Worm (Caenorhabditis elegans) whole organism, L3 larva: ENCODE data around the gene D2096.12.

Source experiments
- ama-1 ChIP-seq: fragments of 150-350 bp; optimal IDR thresholded peaks from 2 replicates; lab custom pipeline; 2018
- ceh-16 ChIP-seq: sonication (generic microtip); optimal IDR thresholded peaks from 2 replicates; lab custom pipeline; 2017; ENCODE audit warnings: missing biosample characterization, missing genetic modification characterization
- ceh-28 ChIP-seq: fragments of 150-350 bp; optimal IDR thresholded peaks from 2 replicates; lab custom pipeline; 2014; ENCODE audit warnings: missing biosample characterization, missing genetic modification reagents, missing genetic modification characterization
- daf-12 ChIP-seq: fragments of 150-350 bp; optimal IDR thresholded peaks from 2 replicates; lab custom pipeline; 2014; ENCODE audit warnings: missing biosample characterization, missing genetic modification reagents, missing genetic modification characterization
- egl-5 ChIP-seq: fragments of 150-350 bp; optimal IDR thresholded peaks from 2 replicates; lab custom pipeline; 2017; ENCODE audit warnings: missing biosample characterization, missing genetic modification reagents, missing genetic modification characterization, inconsistent platforms
- elt-1 ChIP-seq: fragments of 150-350 bp; optimal IDR thresholded peaks from 2 replicates; lab custom pipeline; 2014; ENCODE audit warnings: missing biosample characterization, missing genetic modification characterization
- elt-2 ChIP-seq: sonication (generic microtip); optimal IDR thresholded peaks from 2 replicates; lab custom pipeline; 2016; ENCODE audit warnings: missing genetic modification reagents, mild to moderate bottlenecking, missing genetic modification characterization, missing compliant biosample characterization
- elt-3 ChIP-seq, 3 experiments: fragments of 150-350 bp in 1 of 3; sonication (generic microtip) in 2 of 3; optimal IDR thresholded peaks; 2 replicates in 2 of 3; 4 replicates in 1 of 3; lab custom pipeline; 2014 to 2017; ENCODE audit warnings: missing biosample characterization in 3 of 3, missing genetic modification characterization in 3 of 3
- fkh-10 ChIP-seq: sonication (generic microtip); optimal IDR thresholded peaks from 2 replicates; lab custom pipeline; 2017; ENCODE audit warnings: missing biosample characterization, missing genetic modification reagents, missing genetic modification characterization
- fkh-2 ChIP-seq: fragments of 150-350 bp; optimal IDR thresholded peaks from 2 replicates; lab custom pipeline; 2014; ENCODE audit warnings: missing biosample characterization, missing genetic modification reagents, missing genetic modification characterization
- jun-1 ChIP-seq: fragments of 150-350 bp; optimal IDR thresholded peaks from 2 replicates; lab custom pipeline; 2014; ENCODE audit warnings: missing biosample characterization, missing genetic modification reagents, missing genetic modification characterization
- lin-15B ChIP-seq: fragments of 150-350 bp; optimal IDR thresholded peaks from 2 replicates; lab custom pipeline; 2014; ENCODE audit warnings: missing biosample characterization, missing genetic modification characterization
- lsy-12 ChIP-seq: sonication (generic microtip); optimal IDR thresholded peaks from 2 replicates; lab custom pipeline; 2016; ENCODE audit warnings: mild to moderate bottlenecking, missing genetic modification characterization, missing compliant biosample characterization
- mdl-1 ChIP-seq: fragments of 150-350 bp; optimal IDR thresholded peaks from 2 replicates; lab custom pipeline; 2014; ENCODE audit warnings: missing biosample characterization, missing genetic modification characterization
- mml-1 ChIP-seq: fragments of 150-350 bp; sonication (generic microtip); optimal IDR thresholded peaks from 3 replicates; lab custom pipeline; 2014; ENCODE audit warnings: missing biosample characterization, missing genetic modification characterization
- nhr-23 ChIP-seq: fragments of 150-350 bp; optimal IDR thresholded peaks from 2 replicates; lab custom pipeline; 2014; ENCODE audit warnings: missing biosample characterization, missing genetic modification reagents, missing genetic modification characterization
- nhr-237 ChIP-seq: fragments of 150-350 bp; optimal IDR thresholded peaks from 2 replicates; lab custom pipeline; 2014; ENCODE audit warnings: missing biosample characterization, missing genetic modification characterization
- nhr-25 ChIP-seq: sonication (generic microtip); optimal IDR thresholded peaks from 2 replicates; lab custom pipeline; 2017; ENCODE audit warnings: missing biosample characterization, missing genetic modification characterization
- nhr-28 ChIP-seq: fragments of 150-350 bp; optimal IDR thresholded peaks from 2 replicates; lab custom pipeline; 2014; ENCODE audit warnings: missing biosample characterization, missing genetic modification characterization
- nhr-43 ChIP-seq: sonication (generic microtip); optimal IDR thresholded peaks from 2 replicates; lab custom pipeline; 2016; ENCODE audit warnings: mild to moderate bottlenecking, missing genetic modification characterization, missing compliant biosample characterization; ENCODE audit not compliant: poor library complexity, severe bottlenecking
- nhr-67 ChIP-seq: fragments of 150-350 bp; optimal IDR thresholded peaks from 2 replicates; lab custom pipeline; 2014; ENCODE audit warnings: missing biosample characterization, missing genetic modification characterization
- nhr-76 ChIP-seq: fragments of 150-350 bp; sonication (generic microtip); optimal IDR thresholded peaks from 5 replicates; lab custom pipeline; 2014; ENCODE audit warnings: missing biosample characterization, missing genetic modification characterization
- nhr-77 ChIP-seq: fragments of 150-350 bp; optimal IDR thresholded peaks from 2 replicates; lab custom pipeline; 2014; ENCODE audit warnings: missing biosample characterization, missing genetic modification characterization
- pha-4 ChIP-seq: fragments of 150-350 bp; optimal IDR thresholded peaks from 2 replicates; lab custom pipeline; 2014; ENCODE audit warnings: missing biosample characterization, missing genetic modification reagents, missing genetic modification characterization
- pqm-1 ChIP-seq: fragments of 150-350 bp; optimal IDR thresholded peaks from 2 replicates; lab custom pipeline; 2017; ENCODE audit warnings: missing biosample characterization, missing genetic modification characterization, inconsistent platforms
- sea-2 ChIP-seq: fragments of 150-350 bp; sonication (generic microtip); optimal IDR thresholded peaks from 4 replicates; lab custom pipeline; 2014; ENCODE audit warnings: missing biosample characterization, missing genetic modification reagents, missing genetic modification characterization
- skn-1 ChIP-seq: fragments of 150-350 bp; optimal IDR thresholded peaks from 2 replicates; lab custom pipeline; 2014; ENCODE audit warnings: missing biosample characterization, missing genetic modification characterization
- snpc-4 ChIP-seq: fragments of 150-350 bp; optimal IDR thresholded peaks from 2 replicates; lab custom pipeline; 2014; ENCODE audit warnings: missing biosample characterization, missing genetic modification characterization
- tbx-2 ChIP-seq: sonication (generic microtip); optimal IDR thresholded peaks from 2 replicates; lab custom pipeline; 2016; ENCODE audit warnings: mild to moderate bottlenecking, missing genetic modification characterization, missing compliant biosample characterization
- unc-62 ChIP-seq: fragments of 150-350 bp; sonication (generic microtip); optimal IDR thresholded peaks from 4 replicates; lab custom pipeline; 2014; ENCODE audit warnings: missing biosample characterization, missing genetic modification reagents, missing genetic modification characterization
- ztf-4 ChIP-seq: fragments of 150-350 bp; optimal IDR thresholded peaks from 2 replicates; lab custom pipeline; 2014; ENCODE audit warnings: missing biosample characterization, missing genetic modification characterization

Gene D2096.12

ce11 chrIV:8333034-8333433 is 30.2 kb upstream of the D2096.12 start:
- no peak for TF ChIP-seq tbx-2 (tag; lab: Kevin White, UChicago)
- TF ChIP-seq egl-5 (tag; lab: Kevin White, UChicago), result no peak
- no peak for TF ChIP-seq nhr-237 (tag; lab: Kevin White, UChicago)
- no peak for TF ChIP-seq lin-15B (tag; lab: Kevin White, UChicago)
- TF ChIP-seq nhr-76 (tag; lab: Kevin White, UChicago), result no peak
- TF ChIP-seq elt-2 (tag; lab: Kevin White, UChicago), result no peak
- no peak for TF ChIP-seq daf-12 (tag; lab: Kevin White, UChicago)
- TF ChIP-seq nhr-77 (tag; lab: Kevin White, UChicago), result no peak
- no peak for TF ChIP-seq mml-1 (tag; lab: Kevin White, UChicago)
- no peak for TF ChIP-seq nhr-67
- no peak for TF ChIP-seq nhr-28 (tag; lab: Kevin White, UChicago)
- no peak for TF ChIP-seq elt-3 (tag; optimal IDR thresholded peaks at IDR 0.05; lab: Kevin White, UChicago)
- TF ChIP-seq ztf-4, result no peak
- no peak for TF ChIP-seq ceh-16 (tag; lab: Kevin White, UChicago)
- TF ChIP-seq nhr-43 (tag; lab: Kevin White, UChicago), result no peak

- TF ChIP-seq mdl-1 (tag; lab: Kevin White, UChicago) (no peak), jun-1 (no peak), fkh-10 (GFP tag; lab: Kevin White, UChicago) (no peak), fkh-2 (tag; lab: Kevin White, UChicago) (no peak)
Measured at ce11 chrIV:8333554-8333953, 29.7 kb upstream of the D2096.12 start.

ce11 chrIV:8333954-8333987 is 29.5 kb upstream of the D2096.12 start, which contains the start of gene his-31:
Gene his-31 (minus strand): TSS chrIV:8333983.
- TF ChIP-seq ceh-16 (tag; lab: Kevin White, UChicago) (no peak), elt-3 (tag; optimal IDR thresholded peaks at IDR 0.05; lab: Kevin White, UChicago) (no peak), ceh-28 (no peak), pha-4 (no peak), egl-5 (tag; lab: Kevin White, UChicago) (no peak)

- TF ChIP-seq pqm-1, result no peak
- no peak for TF ChIP-seq nhr-28 (tag; lab: Kevin White, UChicago)
- TF ChIP-seq pha-4, result peak; percentile 42
- peak; percentile 48 for TF ChIP-seq elt-1 (tag; lab: Kevin White, UChicago)
- no peak for TF ChIP-seq elt-3 (tag; optimal IDR thresholded peaks at IDR 0.05; lab: Kevin White, UChicago)
- peak; percentile 15 for TF ChIP-seq lin-15B (tag; lab: Kevin White, UChicago)
- peak; percentile 94 for TF ChIP-seq nhr-25 (tag; lab: Kevin White, UChicago)
- TF ChIP-seq nhr-23 (tag; lab: Kevin White, UChicago), result peak; percentile 88
- TF ChIP-seq skn-1, result no peak
- TF ChIP-seq lsy-12 (tag; lab: Kevin White, UChicago), result peak; percentile 43
- TF ChIP-seq egl-5 (tag; lab: Kevin White, UChicago), result no peak
- peak; percentile 26 for TF ChIP-seq nhr-43 (tag; lab: Kevin White, UChicago)
Measured at ce11 chrIV:8333988-8334863, 29.0 kb upstream of the D2096.12 start, which contains the start of gene his-32. Gene his-32 (plus strand): TSS chrIV:8334305.

- TF ChIP-seq nhr-76 (tag; lab: Kevin White, UChicago) (no peak), elt-2 (tag; lab: Kevin White, UChicago) (no peak), snpc-4 (tag; lab: Kevin White, UChicago) (no peak), mdl-1 (tag; lab: Kevin White, UChicago) (no peak), nhr-23 (tag; lab: Kevin White, UChicago) (no peak), sea-2 (GFP tag; lab: Kevin White, UChicago) (no peak), ama-1 (lab: Kevin White, UChicago) (no peak), nhr-43 (tag; lab: Kevin White, UChicago) (no peak), lin-15B (tag; lab: Kevin White, UChicago) (no peak), jun-1 (no peak), pqm-1 (no peak), pha-4 (no peak), unc-62 (GFP tag; lab: Kevin White, UChicago) (no peak), fkh-2 (tag; lab: Kevin White, UChicago) (no peak), nhr-28 (tag; lab: Kevin White, UChicago) (no peak)
Measured at ce11 chrIV:8339636-8340035, 23.6 kb upstream of the D2096.12 start, which contains the start of gene lgc-6. Gene lgc-6 (plus strand): TSS chrIV:8339936.
